Fruit fly (Drosophila melanogaster) whole organism, embryonic: ENCODE measurements around the gene CG6415.

Experiments used
- B-H1 ChIP-seq: fragments of 200-800 bp; sonication (Bioruptor generic); IDR thresholded peaks from 3 replicates; pipeline ENCODE4 v1.3.6; 2022; ENCODE audit warnings: missing biosample characterization, missing genetic modification characterization
- CG13775 ChIP-seq: fragments of 200-800 bp; sonication (Bioruptor generic); optimal IDR thresholded peaks from 3 replicates; lab custom pipeline; 2017; ENCODE audit warnings: missing biosample characterization, mild to moderate bottlenecking, missing genetic modification characterization
- CG15011 ChIP-seq: fragments of 200-800 bp; sonication (Bioruptor generic); optimal IDR thresholded peaks from 3 replicates; lab custom pipeline; 2018; ENCODE audit warnings: missing biosample characterization, mild to moderate bottlenecking, missing genetic modification characterization
- NFAT ChIP-seq: fragments of 200-800 bp; sonication (Bioruptor generic); IDR thresholded peaks from 2 replicates; pipeline ENCODE4 v1.3.6; 2022; ENCODE audit warnings: missing biosample characterization, missing genetic modification characterization
- Scr ChIP-seq: fragments of 200-800 bp; sonication (Bioruptor generic); IDR thresholded peaks from 2 replicates; pipeline ENCODE4 v1.3.6; 2022; ENCODE audit warnings: missing biosample characterization, missing genetic modification characterization; ENCODE audit not compliant: partially characterized antibody
- disco-r ChIP-seq: fragments of 200-800 bp; sonication (Bioruptor generic); optimal IDR thresholded peaks from 2 replicates; lab custom pipeline; 2016; ENCODE audit warnings: missing biosample characterization, missing genetic modification characterization
- mirr ChIP-seq: fragments of 200-800 bp; sonication (Bioruptor generic); optimal IDR thresholded peaks from 3 replicates; lab custom pipeline; 2018; ENCODE audit warnings: missing biosample characterization, mild to moderate bottlenecking, missing genetic modification characterization
- zf30C ChIP-seq: fragments of 200-800 bp; sonication (Bioruptor generic); optimal IDR thresholded peaks from 3 replicates; lab custom pipeline; 2018; ENCODE audit warnings: missing biosample characterization, mild to moderate bottlenecking, missing genetic modification characterization

dm6 chr2L:10728751-10729150 is 25.3 kb downstream of the CG6415 start, which contains the start of gene CG6443:
- no peak for TF ChIP-seq disco-r (GFP tag; lab: Kevin White, UChicago)
- no peak for TF ChIP-seq CG15011
- TF ChIP-seq zf30C (GFP tag; lab: Kevin White, UChicago): no peak
- no peak for TF ChIP-seq mirr
- TF ChIP-seq NFAT: no peak
- no peak for TF ChIP-seq CG13775 (GFP tag; lab: Kevin White, UChicago)
- TF ChIP-seq B-H1: no peak
- peak; percentile 76 for TF ChIP-seq Scr
